Fruit fly (Drosophila melanogaster) whole organism, embryonic: Measurements from ENCODE around the gene CG15537.

ENCODE experiments used
- Bgb ChIP-seq: fragments of 200-800 bp; sonication (Bioruptor generic); IDR thresholded peaks from 2 replicates; pipeline ENCODE4 v1.3.6; 2022; ENCODE audit warnings: missing biosample characterization, missing genetic modification characterization; ENCODE audit not compliant: partially characterized antibody
- Blimp-1 ChIP-seq: fragments of 200-800 bp; sonication (Bioruptor generic); optimal IDR thresholded peaks from 3 replicates; lab custom pipeline; 2018; ENCODE audit warnings: missing biosample characterization, missing genetic modification characterization, mild to moderate bottlenecking, moderate library complexity, missing genetic modification reagents
- CG10209 ChIP-seq: fragments of 200-800 bp; sonication (Bioruptor generic); optimal IDR thresholded peaks from 3 replicates; lab custom pipeline; 2017; ENCODE audit warnings: missing biosample characterization, mild to moderate bottlenecking, missing genetic modification characterization, missing genetic modification reagents
- CG11504 ChIP-seq: fragments of 200-800 bp; sonication (Bioruptor generic); optimal IDR thresholded peaks from 3 replicates; lab custom pipeline; 2019; ENCODE audit warnings: missing biosample characterization, mild to moderate bottlenecking, missing genetic modification characterization, moderate library complexity
- CG1233 ChIP-seq: fragments of 200-800 bp; sonication (Bioruptor generic); optimal IDR thresholded peaks from 4 replicates; lab custom pipeline; 2018; ENCODE audit warnings: missing biosample characterization, mild to moderate bottlenecking, missing genetic modification characterization
- CG13287 ChIP-seq: fragments of 200-800 bp; sonication (Bioruptor generic); IDR thresholded peaks from 2 replicates; pipeline ENCODE4 v1.3.6; 2022; ENCODE audit warnings: missing biosample characterization, missing genetic modification characterization; ENCODE audit not compliant: partially characterized antibody
- CG14014 ChIP-seq: fragments of 200-800 bp; sonication (Bioruptor generic); IDR thresholded peaks from 2 replicates; pipeline ENCODE4 v1.3.6; 2022; ENCODE audit warnings: missing biosample characterization, missing genetic modification characterization
- CG2129 ChIP-seq: fragments of 200-800 bp; sonication (Bioruptor generic); IDR thresholded peaks from 2 replicates; pipeline ENCODE4 v1.3.6; 2022; ENCODE audit warnings: missing biosample characterization, missing genetic modification characterization; ENCODE audit not compliant: partially characterized antibody
- CG2199 ChIP-seq: fragments of 200-800 bp; sonication (Bioruptor generic); IDR thresholded peaks from 3 replicates; pipeline ENCODE4 v1.3.6; 2022; ENCODE audit warnings: missing biosample characterization, missing genetic modification characterization
- CG3281 ChIP-seq: fragments of 200-800 bp; sonication (Bioruptor generic); optimal IDR thresholded peaks from 3 replicates; lab custom pipeline; 2017; ENCODE audit warnings: missing biosample characterization, mild to moderate bottlenecking, missing genetic modification characterization
- CG4617 ChIP-seq: fragments of 200-800 bp; sonication (Bioruptor generic); optimal IDR thresholded peaks from 3 replicates; lab custom pipeline; 2016; ENCODE audit warnings: missing biosample characterization, missing genetic modification characterization, borderline replicate concordance
- CG4730 ChIP-seq: fragments of 200-800 bp; sonication (Bioruptor generic); IDR thresholded peaks from 2 replicates; pipeline ENCODE4 v1.3.6; 2022; ENCODE audit warnings: missing biosample characterization, missing genetic modification characterization
- CG8944 ChIP-seq: fragments of 200-800 bp; sonication (Bioruptor generic); optimal IDR thresholded peaks from 3 replicates; lab custom pipeline; 2016; ENCODE audit warnings: missing biosample characterization, missing genetic modification characterization
- CHES-1-like ChIP-seq: fragments of 200-800 bp; sonication (Bioruptor generic); optimal IDR thresholded peaks from 2 replicates; lab custom pipeline; 2016; ENCODE audit warnings: missing biosample characterization, missing genetic modification characterization
- CTCF ChIP-seq: fragments of 200-800 bp; sonication (Bioruptor generic); optimal IDR thresholded peaks from 2 replicates; lab custom pipeline; 2017; ENCODE audit warnings: missing biosample characterization, mild to moderate bottlenecking, missing genetic modification characterization, moderate library complexity
- Camta ChIP-seq: fragments of 200-800 bp; sonication (Bioruptor generic); optimal IDR thresholded peaks from 2 replicates; lab custom pipeline; 2016; ENCODE audit warnings: missing biosample characterization, missing genetic modification characterization
- E2f2 ChIP-seq: fragments of 200-800 bp; sonication (Bioruptor generic); IDR thresholded peaks from 2 replicates; pipeline ENCODE4 v1.3.6; 2022; ENCODE audit warnings: missing biosample characterization, missing genetic modification characterization
- HLH3B ChIP-seq: fragments of 200-800 bp; sonication (Bioruptor generic); IDR thresholded peaks from 2 replicates; pipeline ENCODE4 v1.3.6; 2022; ENCODE audit warnings: missing biosample characterization, missing genetic modification characterization
- HLH4C ChIP-seq: fragments of 200-800 bp; sonication (Bioruptor generic); IDR thresholded peaks from 3 replicates; pipeline ENCODE4 v1.3.6; 2022; ENCODE audit warnings: missing biosample characterization, missing genetic modification characterization; ENCODE audit not compliant: partially characterized antibody
- HmgZ ChIP-seq: fragments of 200-800 bp; sonication (Bioruptor generic); optimal IDR thresholded peaks from 2 replicates; lab custom pipeline; 2018; ENCODE audit warnings: missing biosample characterization, mild to moderate bottlenecking, missing genetic modification characterization
- Nf-YA ChIP-seq: fragments of 200-800 bp; sonication (Bioruptor generic); IDR thresholded peaks from 2 replicates; pipeline ENCODE4 v1.3.6; 2022; ENCODE audit warnings: missing biosample characterization, missing genetic modification characterization
- Rfx ChIP-seq: fragments of 200-800 bp; sonication (Bioruptor generic); IDR thresholded peaks from 2 replicates; pipeline ENCODE4 v1.3.6; 2022; ENCODE audit warnings: missing biosample characterization, missing genetic modification characterization
- Scr ChIP-seq: fragments of 200-800 bp; sonication (Bioruptor generic); IDR thresholded peaks from 2 replicates; pipeline ENCODE4 v1.3.6; 2022; ENCODE audit warnings: missing biosample characterization, missing genetic modification characterization; ENCODE audit not compliant: partially characterized antibody
- Usf ChIP-seq: fragments of 200-800 bp; sonication (Bioruptor generic); optimal IDR thresholded peaks from 2 replicates; lab custom pipeline; 2017; ENCODE audit warnings: missing genotype, missing biosample characterization, missing genetic modification characterization
- abd-A ChIP-seq: fragments of 200-800 bp; sonication (Bioruptor generic); optimal IDR thresholded peaks from 3 replicates; lab custom pipeline; 2019; ENCODE audit warnings: missing biosample characterization, mild to moderate bottlenecking, missing genetic modification characterization, moderate library complexity
- ato ChIP-seq: fragments of 200-800 bp; sonication (Bioruptor generic); IDR thresholded peaks from 2 replicates; pipeline ENCODE4 v1.3.6; 2022; ENCODE audit warnings: missing biosample characterization, missing genetic modification characterization; ENCODE audit not compliant: partially characterized antibody
- bbx ChIP-seq: fragments of 200-800 bp; sonication (Bioruptor generic); IDR thresholded peaks from 2 replicates; pipeline ENCODE4 v1.3.6; 2022; ENCODE audit warnings: missing biosample characterization, missing genetic modification characterization; ENCODE audit not compliant: partially characterized antibody
- cas ChIP-seq: fragments of 200-800 bp; sonication (Bioruptor generic); IDR thresholded peaks from 2 replicates; pipeline ENCODE4 v1.3.6; 2022; ENCODE audit warnings: missing biosample characterization, missing genetic modification characterization
- crol ChIP-seq: fragments of 200-800 bp; sonication (Bioruptor generic); IDR thresholded peaks from 2 replicates; pipeline ENCODE4 v1.3.6; 2022; ENCODE audit warnings: missing biosample characterization, missing genetic modification characterization
- dimm ChIP-seq: fragments of 200-800 bp; sonication (Bioruptor generic); IDR thresholded peaks from 2 replicates; pipeline ENCODE4 v1.3.6; 2022; ENCODE audit warnings: missing biosample characterization, missing genetic modification characterization
- lov ChIP-seq, 2 experiments: fragments of 200-800 bp in 1 of 2; fragments of >200 bp in 1 of 2; sonication (Bioruptor generic) in 1 of 2; IDR thresholded peaks in 1 of 2; optimal IDR thresholded peaks in 1 of 2; 2 replicates in 1 of 2; 3 replicates in 1 of 2; pipeline versions ENCODE4 v1.3.6 to Lab custom; 2017 to 2022; ENCODE audit warnings: missing biosample characterization in 1 of 2, missing genetic modification characterization in 1 of 2
- phol ChIP-seq: fragments of 200-800 bp; sonication (Bioruptor generic); optimal IDR thresholded peaks from 3 replicates; lab custom pipeline; 2018; ENCODE audit warnings: missing biosample characterization, mild to moderate bottlenecking, missing genetic modification characterization, moderate library complexity
- pnt ChIP-seq: fragments of 200-800 bp; sonication (Bioruptor generic); optimal IDR thresholded peaks from 3 replicates; lab custom pipeline; 2016; ENCODE audit warnings: missing biosample characterization, missing genetic modification characterization
- stwl ChIP-seq: fragments of 200-800 bp; sonication (Bioruptor generic); optimal IDR thresholded peaks from 3 replicates; lab custom pipeline; 2018; ENCODE audit warnings: missing biosample characterization, mild to moderate bottlenecking, missing genetic modification characterization, moderate library complexity
- tna ChIP-seq: fragments of 200-800 bp; sonication (Bioruptor generic); IDR thresholded peaks from 2 replicates; pipeline ENCODE4 v1.3.6; 2022; ENCODE audit warnings: missing biosample characterization, missing genetic modification characterization; ENCODE audit not compliant: partially characterized antibody
- trem ChIP-seq: fragments of 200-800 bp; optimal IDR thresholded peaks from 3 replicates; lab custom pipeline; 2019; ENCODE audit warnings: missing biosample characterization, mild to moderate bottlenecking, missing genetic modification characterization, moderate library complexity
- twi ChIP-seq: fragments of 200-800 bp; optimal IDR thresholded peaks from 2 replicates; lab custom pipeline; 2019; ENCODE audit warnings: missing biosample characterization, mild to moderate bottlenecking, missing genetic modification characterization, moderate library complexity
- yki ChIP-seq: fragments of >200 bp; optimal IDR thresholded peaks from 3 replicates; lab custom pipeline; 2018

CG15537 gene

dm6 chr3R:30423695-30424094 is 19.7 kb downstream of the CG15537 start, which contains the start of the genes CG15535 and mRpS18C (continued):
- TF ChIP-seq bbx (GFP tag; lab: Robert Waterston, UW) (peak; percentile 81), Scr (GFP tag; lab: Robert Waterston, UW) (peak; percentile 75), Camta (GFP tag; lab: Kevin White, UChicago) (no peak), lov (optimal IDR thresholded peaks at IDR 0.05; lab: Kevin White, UChicago) (no peak), lov (GFP tag; IDR thresholded peaks at IDR 0.05; lab: Robert Waterston, UW) (no peak), HLH3B (GFP tag; lab: Robert Waterston, UW) (no peak), HLH4C (GFP tag; lab: Robert Waterston, UW) (peak; percentile 81), stwl (peak; percentile 87), CG13287 (GFP tag; lab: Robert Waterston, UW) (peak; percentile 86), CG2199 (GFP tag; lab: Robert Waterston, UW) (no peak), Nf-YA (GFP tag; lab: Robert Waterston, UW) (no peak), Bgb (GFP tag; lab: Robert Waterston, UW) (peak; percentile 78), Blimp-1 (no peak), CHES-1-like (GFP tag; lab: Kevin White, UChicago) (peak; percentile 15), ato (peak; percentile 80), Rfx (GFP tag; lab: Robert Waterston, UW) (peak; percentile 34; the same call in 1 of the 2 replicates), dimm (no peak), CG10209 (GFP tag; lab: Kevin White, UChicago) (no peak), CG1233 (GFP tag; lab: Kevin White, UChicago) (no peak), CG11504 (tag; lab: Kevin White, UChicago) (no peak), pnt (GFP tag; lab: Kevin White, UChicago) (no peak), E2f2 (peak; percentile 42), CG2129 (peak; percentile 49), tna (GFP tag; lab: Robert Waterston, UW) (peak; percentile 64), abd-A (no peak), phol (tag; lab: Kevin White, UChicago) (peak; percentile 22), CTCF (peak; percentile 71), CG4617 (GFP tag; lab: Kevin White, UChicago) (peak; percentile 38), yki (no peak), HmgZ (tag; lab: Kevin White, UChicago) (peak; percentile 40), trem (peak; percentile 48), cas (GFP tag; lab: Robert Waterston, UW) (no peak)
- TF ChIP-seq, all 482 proteins: peak for 83

- TF ChIP-seq Usf (GFP tag; lab: Kevin White, UChicago) (no peak), ato (no peak)
Measured at dm6 chr3R:30422871-30423270, 20.5 kb downstream of the CG15537 start, which contains the start of the genes CG2217 and CG42740. CG2217 (minus strand) TSS chr3R:30422971. CG42740 (minus strand) TSS chr3R:30422971.

- TF ChIP-seq twi (tag; lab: Kevin White, UChicago): no peak
- TF ChIP-seq CG3281 (GFP tag; lab: Kevin White, UChicago): no peak
- TF ChIP-seq CG14014 (GFP tag; lab: Robert Waterston, UW): no peak
- TF ChIP-seq CG8944: no peak
- no peak for TF ChIP-seq crol (GFP tag; lab: Robert Waterston, UW)
- TF ChIP-seq CG4730: no peak
Measured at dm6 chr3R:30419216-30419615, 24.2 kb downstream of the CG15537 start.
